Worm (Caenorhabditis elegans): ENCODE results near the gene C25H3.3.

ce11 chrII:5704479-5704878 lies 10.5 kb downstream of the C25H3.3 start:
- TF ChIP-seq W03F9.2 (tag; optimal IDR thresholded peaks at IDR 0.05) (no peak), dao-5 (tag; optimal IDR thresholded peaks at IDR 0.05) (no peak)

Measured in whole organism, L4/young adult.